Fruit fly (Drosophila melanogaster) whole organism: Measurements from ENCODE around the gene bif.

Experiments used
- CG8478 ChIP-seq: fragments of >200 bp; optimal IDR thresholded peaks from 2 replicates; lab custom pipeline; 2018; ENCODE audit warnings: inconsistent platforms
- Dll ChIP-seq: fragments of >200 bp; optimal IDR thresholded peaks from 2 replicates; lab custom pipeline; 2017
- EcR ChIP-seq, 2 experiments: fragments of >200 bp; optimal IDR thresholded peaks; 2 replicates each; lab custom pipeline; 2017; ENCODE audit warnings: missing biosample characterization in 2 of 2, missing genetic modification characterization in 2 of 2, missing genetic modification reagents in 2 of 2
- pan ChIP-seq: fragments of >200 bp; optimal IDR thresholded peaks from 2 replicates; lab custom pipeline; 2017
- psq ChIP-seq: fragments of >200 bp; optimal IDR thresholded peaks from 2 replicates; lab custom pipeline; 2017
- usp ChIP-seq: fragments of >200 bp; optimal IDR thresholded peaks from 2 replicates; lab custom pipeline; 2017; ENCODE audit warnings: missing biosample characterization, missing genetic modification characterization, mixed read lengths

The bif gene

dm6 chrX:11694959-11695882 is 16.5 kb downstream of the bif start, which contains the start of gene PhKgamma:
Gene PhKgamma (plus strand): TSS chrX:11695137.
- no peak for TF ChIP-seq CG8478
- TF ChIP-seq EcR (GFP tag; optimal IDR thresholded peaks at IDR 0.05; lab: Kevin White, UChicago) = no peak
- no peak for TF ChIP-seq psq (lab: Kevin White, UChicago)
- no peak for TF ChIP-seq Dll (lab: Kevin White, UChicago)
- no peak for TF ChIP-seq usp (GFP tag; lab: Kevin White, UChicago)
- no peak for TF ChIP-seq pan

- TF ChIP-seq Dll (lab: Kevin White, UChicago) = no peak
- no peak for TF ChIP-seq pan
- TF ChIP-seq usp (GFP tag; lab: Kevin White, UChicago) = no peak
- no peak for TF ChIP-seq CG8478
- no peak for TF ChIP-seq psq (lab: Kevin White, UChicago)
- no peak for TF ChIP-seq EcR (GFP tag; optimal IDR thresholded peaks at IDR 0.05; lab: Kevin White, UChicago)
Observed at dm6 chrX:11695883-11696211, 17.1 kb downstream of the bif start.

- TF ChIP-seq psq (lab: Kevin White, UChicago) = no peak
- TF ChIP-seq Dll (lab: Kevin White, UChicago) = no peak
- no peak for TF ChIP-seq CG8478
- TF ChIP-seq EcR (GFP tag; optimal IDR thresholded peaks at IDR 0.05; lab: Kevin White, UChicago) = no peak
- no peak for TF ChIP-seq usp (GFP tag; lab: Kevin White, UChicago)
- TF ChIP-seq pan = no peak
Observed at dm6 chrX:11700765-11701164, 22.0 kb downstream of the bif start.

- no peak for TF ChIP-seq usp (GFP tag; lab: Kevin White, UChicago)
- no peak for TF ChIP-seq CG8478
- no peak for TF ChIP-seq psq (lab: Kevin White, UChicago)
- TF ChIP-seq Dll (lab: Kevin White, UChicago) = no peak
- TF ChIP-seq EcR (GFP tag; optimal IDR thresholded peaks at IDR 0.05; lab: Kevin White, UChicago) = no peak
- no peak for TF ChIP-seq pan
Observed at dm6 chrX:11704929-11705612, 26.3 kb downstream of the bif start, which contains the start of gene CG2444. Gene CG2444 (minus strand): TSS chrX:11705300.

- TF ChIP-seq psq (lab: Kevin White, UChicago) (no peak), EcR (GFP tag; optimal IDR thresholded peaks at IDR 0.05; lab: Kevin White, UChicago) (no peak), CG8478 (no peak), usp (GFP tag; lab: Kevin White, UChicago) (no peak), pan (no peak), Dll (lab: Kevin White, UChicago) (no peak)
Observed at dm6 chrX:11709799-11710720, 31.3 kb downstream of the bif start, which contains the start of gene FucT6. Gene FucT6 (minus strand): TSS chrX:11709951.

dm6 chrX:11713808-11714528 is 35.2 kb downstream of the bif start:
- TF ChIP-seq usp (GFP tag; lab: Kevin White, UChicago) = no peak
- peak; percentile 52 for TF ChIP-seq Dll (lab: Kevin White, UChicago)
- peak; percentile 83 for TF ChIP-seq CG8478

- TF ChIP-seq CG8478 = no peak
- TF ChIP-seq pan = no peak
- TF ChIP-seq Dll (lab: Kevin White, UChicago) = no peak
- TF ChIP-seq psq (lab: Kevin White, UChicago) = peak; percentile 13
- no peak for TF ChIP-seq usp (GFP tag; lab: Kevin White, UChicago)
- no peak for TF ChIP-seq EcR (GFP tag; optimal IDR thresholded peaks at IDR 0.05; lab: Kevin White, UChicago)
Observed at dm6 chrX:11714529-11715262, 35.9 kb downstream of the bif start.

- no peak for TF ChIP-seq pan
- no peak for TF ChIP-seq Dll (lab: Kevin White, UChicago)
- no peak for TF ChIP-seq usp (GFP tag; lab: Kevin White, UChicago)
- no peak for TF ChIP-seq CG8478
- no peak for TF ChIP-seq psq (lab: Kevin White, UChicago)
- no peak for TF ChIP-seq EcR (GFP tag; optimal IDR thresholded peaks at IDR 0.05; lab: Kevin White, UChicago)
Observed at dm6 chrX:11715263-11715659, 36.5 kb downstream of the bif start, which contains the start of gene Amun. Gene Amun (minus strand): TSS chrX:11715565.

dm6 chrX:11715937-11716730 is 37.4 kb downstream of the bif start:
- no peak for TF ChIP-seq EcR (GFP tag; optimal IDR thresholded peaks at IDR 0.05; lab: Kevin White, UChicago)
- TF ChIP-seq CG8478 = no peak
- no peak for TF ChIP-seq psq (lab: Kevin White, UChicago)
- TF ChIP-seq usp (GFP tag; lab: Kevin White, UChicago) = no peak
- no peak for TF ChIP-seq pan
- TF ChIP-seq Dll (lab: Kevin White, UChicago) = no peak
